Worm (Caenorhabditis elegans) whole organism, young adult: ENCODE results near the gene K02E11.3.
A peak's percentile ranks its signal among the peaks of the same experiment; 100 is the strongest.

Experiments used
- B0019.2 ChIP-seq: fragments of 200-800 bp; sonication (Bioruptor generic); conservative IDR thresholded peaks from 2 replicates; pipeline ENCODE4 v1.3.6; 2022; ENCODE audit warnings: missing genetic modification reagents, missing genetic modification characterization, missing compliant biosample characterization
- D2030.7 ChIP-seq: fragments of 200-800 bp; sonication (Bioruptor generic); IDR thresholded peaks from 2 replicates; pipeline ENCODE4 v1.3.6; 2022; ENCODE audit warnings: missing genetic modification reagents, missing genetic modification characterization, missing compliant biosample characterization
- F23B12.7 ChIP-seq: sonication (generic microtip); optimal IDR thresholded peaks from 2 replicates; lab custom pipeline; 2017; ENCODE audit warnings: missing genetic modification characterization, mild to moderate bottlenecking, missing compliant biosample characterization, antibody characterized with exemption, moderate library complexity; ENCODE audit not compliant: insufficient read depth
- F52B5.7 ChIP-seq: sonication (generic microtip); optimal IDR thresholded peaks from 2 replicates; lab custom pipeline; 2016; ENCODE audit warnings: mild to moderate bottlenecking, missing genetic modification characterization, missing compliant biosample characterization
- T26A5.8 ChIP-seq: sonication (generic microtip); optimal IDR thresholded peaks from 2 replicates; lab custom pipeline; 2016; ENCODE audit warnings: missing genetic modification characterization, missing compliant biosample characterization
- Y53G8AR.9 ChIP-seq: fragments of 200-800 bp; sonication (Bioruptor generic); conservative IDR thresholded peaks from 2 replicates; pipeline ENCODE4 v1.3.6; 2022; ENCODE audit warnings: missing genetic modification reagents, missing genetic modification characterization, missing compliant biosample characterization
- Y56A3A.18 ChIP-seq: fragments of 200-800 bp; sonication (Bioruptor generic); IDR thresholded peaks from 2 replicates; pipeline ENCODE4 v1.3.6; 2022; ENCODE audit warnings: missing genetic modification reagents, missing genetic modification characterization, missing compliant biosample characterization
- ZK185.1 ChIP-seq: sonication (generic microtip); optimal IDR thresholded peaks from 2 replicates; lab custom pipeline; 2016; ENCODE audit warnings: mild to moderate bottlenecking, missing genetic modification characterization, missing compliant biosample characterization; ENCODE audit not compliant: poor library complexity, severe bottlenecking
- aptf-2 ChIP-seq: fragments of 200-800 bp; sonication (Bioruptor generic); conservative IDR thresholded peaks from 2 replicates; pipeline ENCODE4 v1.3.6; 2022; ENCODE audit warnings: missing genetic modification reagents, missing genetic modification characterization, missing compliant biosample characterization
- attf-6 ChIP-seq: fragments of 200-800 bp; sonication (Bioruptor generic); IDR thresholded peaks from 2 replicates; pipeline ENCODE4 v1.3.6; 2022; ENCODE audit warnings: missing genetic modification reagents, missing genetic modification characterization, missing compliant biosample characterization
- bed-1 ChIP-seq: fragments of 200-800 bp; sonication (Bioruptor generic); IDR thresholded peaks from 2 replicates; pipeline ENCODE4 v1.3.6; 2022; ENCODE audit warnings: missing genetic modification reagents, missing genetic modification characterization, missing compliant biosample characterization
- bed-2 ChIP-seq: fragments of 200-800 bp; sonication (Bioruptor generic); IDR thresholded peaks from 2 replicates; pipeline ENCODE4 v1.3.6; 2022; ENCODE audit warnings: missing genetic modification reagents, missing genetic modification characterization, missing compliant biosample characterization
- cebp-1 ChIP-seq, 2 experiments: fragments of 200-800 bp in 1 of 2; sonication (Bioruptor generic) in 1 of 2; sonication (generic microtip) in 1 of 2; IDR thresholded peaks in 1 of 2; optimal IDR thresholded peaks in 1 of 2; 2 replicates each; pipeline versions ENCODE4 v1.3.6 to Lab custom; 2017 to 2022; ENCODE audit warnings: missing compliant biosample characterization in 2 of 2, missing genetic modification characterization in 2 of 2, mild to moderate bottlenecking in 1 of 2, missing genetic modification reagents in 1 of 2, moderate library complexity in 1 of 2
- ceh-100 ChIP-seq: fragments of 200-800 bp; sonication (Bioruptor generic); IDR thresholded peaks from 2 replicates; pipeline ENCODE4 v1.3.6; 2022; ENCODE audit warnings: missing genetic modification reagents, missing genetic modification characterization, missing compliant biosample characterization
- ceh-91 ChIP-seq: fragments of 200-800 bp; sonication (Bioruptor generic); IDR thresholded peaks from 2 replicates; pipeline ENCODE4 v1.3.6; 2022; ENCODE audit warnings: missing genetic modification reagents, missing genetic modification characterization, missing compliant biosample characterization
- efl-1 ChIP-seq: fragments of 150-350 bp; optimal IDR thresholded peaks from 2 replicates; lab custom pipeline; 2014; ENCODE audit warnings: missing biosample characterization, missing genetic modification reagents, missing genetic modification characterization
- fkh-3 ChIP-seq: sonication (generic microtip); optimal IDR thresholded peaks from 2 replicates; lab custom pipeline; 2016; ENCODE audit warnings: mild to moderate bottlenecking, missing genetic modification characterization, missing compliant biosample characterization
- gei-17 ChIP-seq: fragments of 200-800 bp; sonication (Bioruptor generic); optimal IDR thresholded peaks from 2 replicates; lab custom pipeline; 2018; ENCODE audit warnings: mild to moderate bottlenecking, missing genetic modification characterization, missing compliant biosample characterization
- him-1 ChIP-seq: sonication (generic microtip); optimal IDR thresholded peaks from 2 replicates; lab custom pipeline; 2016; ENCODE audit warnings: missing genotype, missing genetic modification reagents, missing genetic modification characterization, missing compliant biosample characterization
- hmg-20 ChIP-seq: fragments of 200-800 bp; sonication (Bioruptor generic); IDR thresholded peaks from 2 replicates; pipeline ENCODE4 v1.3.6; 2022; ENCODE audit warnings: missing genetic modification reagents, missing genetic modification characterization, missing compliant biosample characterization
- let-607 ChIP-seq, 2 experiments: fragments of 200-800 bp in 1 of 2; sonication (Bioruptor generic) in 1 of 2; sonication (generic microtip) in 1 of 2; optimal IDR thresholded peaks; 2 replicates each; lab custom pipeline; 2016 to 2018; ENCODE audit warnings: mild to moderate bottlenecking in 2 of 2, missing compliant biosample characterization in 2 of 2, missing genetic modification characterization in 2 of 2, moderate library complexity in 2 of 2, missing genotype in 1 of 2
- lsy-27 ChIP-seq: sonication (generic microtip); optimal IDR thresholded peaks from 2 replicates; lab custom pipeline; 2017; ENCODE audit warnings: missing genetic modification characterization, mild to moderate bottlenecking, missing compliant biosample characterization, antibody characterized with exemption, missing genotype, borderline replicate concordance; ENCODE audit not compliant: insufficient read depth
- nfya-2 ChIP-seq: fragments of 200-800 bp; sonication (Bioruptor generic); IDR thresholded peaks from 2 replicates; pipeline ENCODE4 v1.3.6; 2022; ENCODE audit warnings: missing genetic modification reagents, missing genetic modification characterization, missing compliant biosample characterization
- rcor-1 ChIP-seq: fragments of 200-800 bp; sonication (Bioruptor generic); IDR thresholded peaks from 2 replicates; pipeline ENCODE4 v1.3.6; 2022; ENCODE audit warnings: missing genetic modification reagents, missing genetic modification characterization, missing compliant biosample characterization
- rpc-1 ChIP-seq, 2 experiments: fragments of 150-350 bp in 1 of 2; sonication (generic microtip) in 1 of 2; optimal IDR thresholded peaks; 2 replicates each; lab custom pipeline; 2014 to 2018; ENCODE audit warnings: missing biosample characterization in 1 of 2, missing genetic modification characterization in 1 of 2, missing genetic modification reagents in 1 of 2, missing genotype in 1 of 2
- sdz-38 ChIP-seq: sonication (generic microtip); optimal IDR thresholded peaks from 2 replicates; lab custom pipeline; 2016; ENCODE audit warnings: missing genotype, missing genetic modification characterization, missing compliant biosample characterization
- sea-2 ChIP-seq: fragments of 200-800 bp; sonication (Bioruptor generic); IDR thresholded peaks from 2 replicates; pipeline ENCODE4 v1.3.6; 2022; ENCODE audit warnings: missing genetic modification characterization, missing compliant biosample characterization
- snpc-3.4 ChIP-seq: sonication (generic microtip); optimal IDR thresholded peaks from 2 replicates; lab custom pipeline; 2017; ENCODE audit warnings: missing genetic modification characterization, mild to moderate bottlenecking, missing compliant biosample characterization, antibody characterized with exemption, moderate library complexity, missing genotype, missing genetic modification reagents
- snpc-4 ChIP-seq, 5 experiments: fragments of 150-350 bp in 1 of 5; sonication (generic microtip) in 4 of 5; optimal IDR thresholded peaks; 2 replicates each; lab custom pipeline; 2014 to 2018; ENCODE audit warnings: missing genetic modification characterization in 5 of 5, missing biosample characterization in 3 of 5, antibody characterized with exemption in 2 of 5, mild to moderate bottlenecking in 2 of 5, missing compliant biosample characterization in 2 of 5, missing genotype in 2 of 5, moderate library complexity in 2 of 5, missing genetic modification reagents in 1 of 5
- somi-1 ChIP-seq: fragments of 200-800 bp; sonication (Bioruptor generic); optimal IDR thresholded peaks from 2 replicates; lab custom pipeline; 2018; ENCODE audit warnings: mild to moderate bottlenecking, missing genetic modification characterization, missing compliant biosample characterization
- sptf-2 ChIP-seq: fragments of 200-800 bp; sonication (Bioruptor generic); optimal IDR thresholded peaks from 2 replicates; lab custom pipeline; 2018; ENCODE audit warnings: mild to moderate bottlenecking, missing genetic modification characterization, missing compliant biosample characterization
- tbp1 ChIP-seq: fragments of 200-800 bp; sonication (Bioruptor generic); optimal IDR thresholded peaks from 2 replicates; lab custom pipeline; 2018; ENCODE audit warnings: mild to moderate bottlenecking, missing genetic modification characterization, missing compliant biosample characterization
- tbx-9 ChIP-seq: sonication (generic microtip); optimal IDR thresholded peaks from 2 replicates; lab custom pipeline; 2016; ENCODE audit warnings: borderline replicate concordance, missing genetic modification characterization, inconsistent platforms, missing compliant biosample characterization
- ztf-26 ChIP-seq: sonication (generic microtip); optimal IDR thresholded peaks from 2 replicates; lab custom pipeline; 2017; ENCODE audit warnings: missing genetic modification characterization, missing compliant biosample characterization
- ztf-28 ChIP-seq: fragments of 200-800 bp; sonication (Bioruptor generic); IDR thresholded peaks from 2 replicates; pipeline ENCODE4 v1.3.6; 2022; ENCODE audit warnings: missing genetic modification reagents, missing genetic modification characterization, missing compliant biosample characterization

Gene K02E11.3

ce11 chrV:14230788-14231583 is 15.7 kb downstream of the K02E11.3 start (continued):
- TF ChIP-seq snpc-3.4 (tag; lab: Kevin White, UChicago) (no peak), attf-6 (no peak), lsy-27 (no peak), snpc-4 (GFP tag; optimal IDR thresholded peaks at IDR 0.05; lab: Kevin White, UChicago) (peak; percentile 0), snpc-4 (tag; optimal IDR thresholded peaks at IDR 0.05; lab: Kevin White, UChicago) (peak in 1 of 4 experiments; percentile 12), him-1 (tag; lab: Kevin White, UChicago) (peak; percentile 4), rpc-1 (optimal IDR thresholded peaks at IDR 0.05; lab: Kevin White, UChicago) (peak; percentile 55), rpc-1 (tag; optimal IDR thresholded peaks at IDR 0.05; lab: Kevin White, UChicago) (peak; percentile 80), sea-2 (GFP tag; lab: Robert Waterston, UW) (no peak), tbp1 (GFP tag; lab: Kevin White, UChicago) (peak; percentile 88), F23B12.7 (tag; lab: Kevin White, UChicago) (peak; percentile 73), ztf-28 (GFP tag; lab: Robert Waterston, UW) (no peak), let-607 (tag; optimal IDR thresholded peaks at IDR 0.05; lab: Kevin White, UChicago) (no peak), hmg-20 (no peak), cebp-1 (GFP tag; IDR thresholded peaks at IDR 0.05; lab: Robert Waterston, UW) (no peak), cebp-1 (tag; optimal IDR thresholded peaks at IDR 0.05; lab: Kevin White, UChicago) (no peak), sdz-38 (tag; lab: Kevin White, UChicago) (no peak), bed-1 (GFP tag; lab: Robert Waterston, UW) (no peak), T26A5.8 (tag; lab: Kevin White, UChicago) (no peak), D2030.7 (GFP tag; lab: Robert Waterston, UW) (peak; percentile 51; the same call in 1 of the 2 replicates), ceh-100 (GFP tag; lab: Robert Waterston, UW) (no peak), Y53G8AR.9 (GFP tag; lab: Robert Waterston, UW) (no peak), rcor-1 (GFP tag; lab: Robert Waterston, UW) (no peak), nfya-2 (GFP tag; lab: Robert Waterston, UW) (no peak), aptf-2 (GFP tag; lab: Robert Waterston, UW) (no peak), ztf-26 (tag; lab: Kevin White, UChicago) (no peak), Y56A3A.18 (GFP tag; lab: Robert Waterston, UW) (no peak), ZK185.1 (tag; lab: Kevin White, UChicago) (no peak)

ce11 chrV:14226373-14226772 is 20.3 kb downstream of the K02E11.3 start, which contains the start of gene nep-21:
Gene nep-21 (minus strand): TSS chrV:14226473.
- no peak for TF ChIP-seq somi-1 (GFP tag; lab: Kevin White, UChicago)

- no peak for TF ChIP-seq bed-1 (GFP tag; lab: Robert Waterston, UW)
- no peak for TF ChIP-seq bed-2 (GFP tag; lab: Robert Waterston, UW)
- no peak for TF ChIP-seq efl-1 (GFP tag; lab: Kevin White, UChicago)
- no peak for TF ChIP-seq rcor-1 (GFP tag; lab: Robert Waterston, UW)
- TF ChIP-seq ztf-26 (tag; lab: Kevin White, UChicago) = no peak
- TF ChIP-seq ceh-91 (GFP tag; lab: Robert Waterston, UW) = no peak
- TF ChIP-seq fkh-3 (tag; lab: Kevin White, UChicago) = no peak
- TF ChIP-seq gei-17 (GFP tag; lab: Kevin White, UChicago) = no peak
- TF ChIP-seq F52B5.7 (tag; lab: Kevin White, UChicago) = no peak
- TF ChIP-seq B0019.2 (GFP tag; lab: Robert Waterston, UW) = no peak
- no peak for TF ChIP-seq rpc-1 (optimal IDR thresholded peaks at IDR 0.05; lab: Kevin White, UChicago)
- TF ChIP-seq rpc-1 (tag; optimal IDR thresholded peaks at IDR 0.05; lab: Kevin White, UChicago) = no peak
- no peak for TF ChIP-seq sdz-38 (tag; lab: Kevin White, UChicago)
- TF ChIP-seq sptf-2 (GFP tag; lab: Kevin White, UChicago) = no peak
- no peak for TF ChIP-seq tbx-9
- TF ChIP-seq, all 124 proteins: peak for 0
These were observed 23.5 kb downstream of the K02E11.3 start for ce11 chrV:14223141-14223540.
